Fruit fly (Drosophila melanogaster): ENCODE measurements around the gene Chsy.

dm6 chrX:15620439-15621227, 27.3 kb upstream of the Chsy start:
- TF ChIP-seq EcR (GFP tag; optimal IDR thresholded peaks at IDR 0.05) (no peak), pan (optimal IDR thresholded peaks at IDR 0.05) (no peak), Dll (optimal IDR thresholded peaks at IDR 0.05) (no peak), usp (GFP tag; optimal IDR thresholded peaks at IDR 0.05) (no peak), CG8478 (optimal IDR thresholded peaks at IDR 0.05) (no peak), psq (optimal IDR thresholded peaks at IDR 0.05) (no peak)

Data from whole organism.